Worm (Caenorhabditis elegans) whole organism, early embryonic: ENCODE results near the gene C44C11.6.
A peak's percentile ranks its signal among the peaks of the same experiment; 100 is the strongest.

Source experiments
- B0310.2 ChIP-seq: sonication (generic microtip); optimal IDR thresholded peaks from 2 replicates; lab custom pipeline; 2016; ENCODE audit warnings: mild to moderate bottlenecking, missing genetic modification characterization, missing compliant biosample characterization
- F13C5.2 ChIP-seq: sonication (generic microtip); optimal IDR thresholded peaks from 2 replicates; lab custom pipeline; 2017; ENCODE audit warnings: mild to moderate bottlenecking, missing genetic modification characterization, inconsistent platforms, missing compliant biosample characterization
- ama-1 ChIP-seq: fragments of 150-350 bp; optimal IDR thresholded peaks from 2 replicates; lab custom pipeline; 2014
- ceh-13 ChIP-seq: fragments of 200-800 bp; sonication (Bioruptor generic); optimal IDR thresholded peaks from 2 replicates; lab custom pipeline; 2018; ENCODE audit warnings: mild to moderate bottlenecking, missing genetic modification characterization, missing compliant biosample characterization
- ceh-36 ChIP-seq: sonication (generic microtip); optimal IDR thresholded peaks from 2 replicates; lab custom pipeline; 2016; ENCODE audit warnings: missing genetic modification characterization, inconsistent platforms, missing compliant biosample characterization
- ets-7 ChIP-seq: sonication (generic microtip); optimal IDR thresholded peaks from 2 replicates; lab custom pipeline; 2016; ENCODE audit warnings: missing genotype, missing genetic modification characterization, missing compliant biosample characterization
- flt-1 ChIP-seq: fragments of 200-800 bp; sonication (Bioruptor generic); IDR thresholded peaks from 2 replicates; pipeline ENCODE4 v1.3.6; 2022; ENCODE audit warnings: missing genetic modification characterization, missing compliant biosample characterization
- hmbx-1 ChIP-seq: sonication (generic microtip); optimal IDR thresholded peaks from 2 replicates; lab custom pipeline; 2016; ENCODE audit warnings: mild to moderate bottlenecking, missing genetic modification characterization, missing compliant biosample characterization
- hmg-4 ChIP-seq: fragments of 200-800 bp; sonication (Bioruptor generic); optimal IDR thresholded peaks from 2 replicates; lab custom pipeline; 2018; ENCODE audit warnings: mild to moderate bottlenecking, missing genetic modification characterization, missing compliant biosample characterization
- hnd-1 ChIP-seq: sonication (generic microtip); optimal IDR thresholded peaks from 2 replicates; lab custom pipeline; 2016; ENCODE audit warnings: missing genetic modification characterization, missing compliant biosample characterization
- pes-1 ChIP-seq: fragments of 200-800 bp; sonication (Bioruptor generic); IDR thresholded peaks from 2 replicates; pipeline ENCODE4 v1.3.6; 2022; ENCODE audit warnings: missing genetic modification reagents, missing genetic modification characterization, missing compliant biosample characterization
- sea-1 ChIP-seq: fragments of 200-800 bp; sonication (Bioruptor generic); conservative IDR thresholded peaks from 2 replicates; pipeline ENCODE4 v1.3.6; 2022; ENCODE audit warnings: missing genetic modification characterization, missing compliant biosample characterization
- tbx-11 ChIP-seq: fragments of 200-800 bp; sonication (Bioruptor generic); IDR thresholded peaks from 2 replicates; pipeline ENCODE4 v1.3.6; 2022; ENCODE audit warnings: missing genetic modification characterization, missing compliant biosample characterization
- tra-4 ChIP-seq: sonication (generic microtip); optimal IDR thresholded peaks from 2 replicates; lab custom pipeline; 2017; ENCODE audit warnings: missing genetic modification characterization, missing compliant biosample characterization

- TF ChIP-seq F13C5.2 (tag; lab: Kevin White, UChicago) (no peak), ama-1 (lab: Kevin White, UChicago) (no peak), hnd-1 (no peak), hmbx-1 (no peak), tbx-11 (no peak), B0310.2 (no peak), sea-1 (GFP tag; lab: Robert Waterston, UW) (no peak), hmg-4 (GFP tag; lab: Kevin White, UChicago) (no peak), ceh-13 (GFP tag; lab: Kevin White, UChicago) (no peak), ets-7 (tag; lab: Kevin White, UChicago) (no peak), ceh-36 (tag; lab: Kevin White, UChicago) (peak; percentile 77), tra-4 (no peak), pes-1 (GFP tag; lab: Robert Waterston, UW) (no peak), flt-1 (GFP tag; lab: Robert Waterston, UW) (no peak)
Measured at ce11 chrII:12343710-12344109, 899 bp upstream of the C44C11.6 start.
